Fruit fly (Drosophila melanogaster) whole organism, embryonic: ENCODE data around the gene CG34310.
A peak's percentile ranks its signal among the peaks of the same experiment; 100 is the strongest.

ENCODE experiments used
- Bdp1 ChIP-seq: fragments of 200-800 bp; sonication (Bioruptor generic); optimal IDR thresholded peaks from 3 replicates; lab custom pipeline; 2016; ENCODE audit warnings: missing biosample characterization, missing genetic modification characterization
- C15 ChIP-seq: fragments of 200-800 bp; sonication (Bioruptor generic); IDR thresholded peaks from 3 replicates; pipeline ENCODE4 v1.3.6; 2022; ENCODE audit warnings: missing biosample characterization, missing genetic modification characterization
- CG10209 ChIP-seq: fragments of 200-800 bp; sonication (Bioruptor generic); optimal IDR thresholded peaks from 3 replicates; lab custom pipeline; 2017; ENCODE audit warnings: missing biosample characterization, mild to moderate bottlenecking, missing genetic modification characterization, missing genetic modification reagents
- CG10979 ChIP-seq: fragments of 200-800 bp; sonication (Bioruptor generic); optimal IDR thresholded peaks from 2 replicates; lab custom pipeline; 2018; ENCODE audit warnings: missing biosample characterization, mild to moderate bottlenecking, missing genetic modification characterization, moderate library complexity
- CG11093 ChIP-seq: fragments of 200-800 bp; sonication (Bioruptor generic); IDR thresholded peaks from 3 replicates; pipeline ENCODE4 v1.3.6; 2022; ENCODE audit warnings: missing biosample characterization, missing genetic modification characterization
- CG13296 ChIP-seq: fragments of 200-800 bp; sonication (Bioruptor generic); optimal IDR thresholded peaks from 3 replicates; lab custom pipeline; 2018; ENCODE audit warnings: missing biosample characterization, mild to moderate bottlenecking, missing genetic modification characterization
- CG15269 ChIP-seq: fragments of 200-800 bp; sonication (Bioruptor generic); optimal IDR thresholded peaks from 2 replicates; lab custom pipeline; 2018; ENCODE audit warnings: missing biosample characterization, mild to moderate bottlenecking, missing genetic modification characterization, moderate library complexity
- CG1602 ChIP-seq: fragments of 200-800 bp; sonication (Bioruptor generic); optimal IDR thresholded peaks from 3 replicates; lab custom pipeline; 2016; ENCODE audit warnings: missing biosample characterization, missing genetic modification characterization
- CG1647 ChIP-seq: fragments of 200-800 bp; sonication (Bioruptor generic); optimal IDR thresholded peaks from 3 replicates; lab custom pipeline; 2016; ENCODE audit warnings: missing biosample characterization, missing genetic modification characterization
- CG16815 ChIP-seq: fragments of 200-800 bp; sonication (Bioruptor generic); optimal IDR thresholded peaks from 3 replicates; lab custom pipeline; 2017; ENCODE audit warnings: missing biosample characterization, mild to moderate bottlenecking, missing genetic modification characterization
- CG17385 ChIP-seq: fragments of 200-800 bp; sonication (Bioruptor generic); optimal IDR thresholded peaks from 3 replicates; lab custom pipeline; 2018; ENCODE audit warnings: missing biosample characterization, mild to moderate bottlenecking, missing genetic modification characterization
- CG4360 ChIP-seq: fragments of 200-800 bp; sonication (Bioruptor generic); IDR thresholded peaks from 2 replicates; pipeline ENCODE4 v1.3.6; 2022; ENCODE audit warnings: missing biosample characterization, missing genetic modification characterization
- CG4424 ChIP-seq: fragments of 200-800 bp; sonication (Bioruptor generic); optimal IDR thresholded peaks from 3 replicates; lab custom pipeline; 2016; ENCODE audit warnings: missing biosample characterization, missing genetic modification characterization
- CG5180 ChIP-seq: fragments of 200-800 bp; sonication (Bioruptor generic); optimal IDR thresholded peaks from 3 replicates; lab custom pipeline; 2017; ENCODE audit warnings: missing biosample characterization, missing genetic modification characterization, mild to moderate bottlenecking, moderate library complexity, missing genetic modification reagents
- CG6683 ChIP-seq: fragments of 200-800 bp; sonication (Bioruptor generic); optimal IDR thresholded peaks from 2 replicates; lab custom pipeline; 2017; ENCODE audit warnings: missing biosample characterization, mild to moderate bottlenecking, missing genetic modification characterization, missing genetic modification reagents
- CG8281 ChIP-seq: fragments of 200-800 bp; sonication (Bioruptor generic); optimal IDR thresholded peaks from 2 replicates; lab custom pipeline; 2018; ENCODE audit warnings: missing biosample characterization, mild to moderate bottlenecking, missing genetic modification characterization, moderate library complexity
- CG8359 ChIP-seq: fragments of 200-800 bp; sonication (Bioruptor generic); optimal IDR thresholded peaks from 2 replicates; lab custom pipeline; 2017; ENCODE audit warnings: missing biosample characterization, mild to moderate bottlenecking, missing genetic modification characterization, borderline replicate concordance
- D19A ChIP-seq: fragments of 200-800 bp; optimal IDR thresholded peaks from 3 replicates; lab custom pipeline; 2019; ENCODE audit warnings: missing biosample characterization, mild to moderate bottlenecking, missing genetic modification characterization, moderate library complexity
- Dll ChIP-seq: fragments of 200-800 bp; sonication (Bioruptor generic); IDR thresholded peaks from 4 replicates; pipeline ENCODE4 v1.3.6; 2022; ENCODE audit warnings: missing biosample characterization, missing genetic modification characterization; ENCODE audit not compliant: partially characterized antibody
- E2f1 ChIP-seq: fragments of 200-800 bp; sonication (Bioruptor generic); IDR thresholded peaks from 2 replicates; pipeline ENCODE4 v1.3.6; 2022; ENCODE audit warnings: missing biosample characterization, missing genetic modification characterization
- HLH3B ChIP-seq: fragments of 200-800 bp; sonication (Bioruptor generic); IDR thresholded peaks from 2 replicates; pipeline ENCODE4 v1.3.6; 2022; ENCODE audit warnings: missing biosample characterization, missing genetic modification characterization
- Nf-YA ChIP-seq: fragments of 200-800 bp; sonication (Bioruptor generic); IDR thresholded peaks from 2 replicates; pipeline ENCODE4 v1.3.6; 2022; ENCODE audit warnings: missing biosample characterization, missing genetic modification characterization
- NfI ChIP-seq: fragments of 200-800 bp; sonication (Bioruptor generic); optimal IDR thresholded peaks from 3 replicates; lab custom pipeline; 2018; ENCODE audit warnings: missing biosample characterization, mild to moderate bottlenecking, missing genetic modification characterization, moderate library complexity
- Scr ChIP-seq: fragments of 200-800 bp; sonication (Bioruptor generic); IDR thresholded peaks from 2 replicates; pipeline ENCODE4 v1.3.6; 2022; ENCODE audit warnings: missing biosample characterization, missing genetic modification characterization; ENCODE audit not compliant: partially characterized antibody
- Stat92E ChIP-seq, 3 experiments: fragments of >200 bp in 2 of 3; fragments of 200-800 bp in 1 of 3; sonication (Bioruptor generic) in 1 of 3; optimal IDR thresholded peaks; 2 replicates each; lab custom pipeline; 2017 to 2019; ENCODE audit warnings: missing biosample characterization in 3 of 3, missing genetic modification characterization in 3 of 3, mild to moderate bottlenecking in 1 of 3, moderate library complexity in 1 of 3
- Xrp1 ChIP-seq: fragments of 200-800 bp; sonication (Bioruptor generic); IDR thresholded peaks from 2 replicates; pipeline ENCODE4 v1.3.6; 2022; ENCODE audit warnings: missing biosample characterization, missing genetic modification characterization
- abd-A ChIP-seq: fragments of 200-800 bp; sonication (Bioruptor generic); optimal IDR thresholded peaks from 3 replicates; lab custom pipeline; 2019; ENCODE audit warnings: missing biosample characterization, mild to moderate bottlenecking, missing genetic modification characterization, moderate library complexity
- ara ChIP-seq: fragments of 200-800 bp; sonication (Bioruptor generic); IDR thresholded peaks from 2 replicates; pipeline ENCODE4 v1.3.6; 2022; ENCODE audit warnings: missing biosample characterization, missing genetic modification characterization
- bowl ChIP-seq: fragments of 200-800 bp; sonication (Bioruptor generic); IDR thresholded peaks from 2 replicates; pipeline ENCODE4 v1.3.6; 2022; ENCODE audit warnings: missing biosample characterization, missing genetic modification characterization
- chif ChIP-seq, 2 experiments: fragments of 200-800 bp; sonication (Bioruptor generic); optimal IDR thresholded peaks; 3 replicates each; lab custom pipeline; 2016; ENCODE audit warnings: missing biosample characterization in 2 of 2, missing genetic modification characterization in 2 of 2
- cwo ChIP-seq: fragments of 200-800 bp; sonication (Bioruptor generic); optimal IDR thresholded peaks from 3 replicates; lab custom pipeline; 2017; ENCODE audit warnings: missing biosample characterization, missing genetic modification characterization, mild to moderate bottlenecking, moderate library complexity, missing genetic modification reagents
- dimm ChIP-seq: fragments of 200-800 bp; sonication (Bioruptor generic); IDR thresholded peaks from 2 replicates; pipeline ENCODE4 v1.3.6; 2022; ENCODE audit warnings: missing biosample characterization, missing genetic modification characterization
- disco-r ChIP-seq: fragments of 200-800 bp; sonication (Bioruptor generic); optimal IDR thresholded peaks from 2 replicates; lab custom pipeline; 2016; ENCODE audit warnings: missing biosample characterization, missing genetic modification characterization
- exex ChIP-seq: fragments of 200-800 bp; sonication (Bioruptor generic); optimal IDR thresholded peaks from 4 replicates; lab custom pipeline; 2018; ENCODE audit warnings: missing biosample characterization, mild to moderate bottlenecking, missing genetic modification characterization, moderate library complexity
- gce ChIP-seq: fragments of 200-800 bp; sonication (Bioruptor generic); IDR thresholded peaks from 3 replicates; pipeline ENCODE4 v1.3.6; 2022; ENCODE audit warnings: missing biosample characterization, missing genetic modification characterization
- gt ChIP-seq: fragments of 200-800 bp; sonication (Bioruptor generic); IDR thresholded peaks from 2 replicates; pipeline ENCODE4 v1.3.6; 2022; ENCODE audit warnings: missing biosample characterization, missing genetic modification characterization
- h ChIP-seq: fragments of >200 bp; optimal IDR thresholded peaks from 2 replicates; lab custom pipeline; 2017
- ind ChIP-seq: fragments of 200-800 bp; sonication (Bioruptor generic); optimal IDR thresholded peaks from 3 replicates; lab custom pipeline; 2016; ENCODE audit warnings: missing biosample characterization, missing genetic modification characterization
- jing ChIP-seq: fragments of 200-800 bp; sonication (Bioruptor generic); optimal IDR thresholded peaks from 2 replicates; lab custom pipeline; 2018; ENCODE audit warnings: missing biosample characterization, mild to moderate bottlenecking, missing genetic modification characterization
- klu ChIP-seq: fragments of 200-800 bp; sonication (Bioruptor generic); IDR thresholded peaks from 2 replicates; pipeline ENCODE4 v1.3.6; 2022; ENCODE audit warnings: missing biosample characterization, missing genetic modification characterization
- mirr ChIP-seq: fragments of 200-800 bp; sonication (Bioruptor generic); optimal IDR thresholded peaks from 3 replicates; lab custom pipeline; 2018; ENCODE audit warnings: missing biosample characterization, mild to moderate bottlenecking, missing genetic modification characterization
- nau ChIP-seq: fragments of 200-800 bp; sonication (Bioruptor generic); optimal IDR thresholded peaks from 3 replicates; lab custom pipeline; 2017; ENCODE audit warnings: missing biosample characterization, mild to moderate bottlenecking, missing genetic modification characterization, missing genetic modification reagents
- pfk ChIP-seq: fragments of 200-800 bp; sonication (Bioruptor generic); optimal IDR thresholded peaks from 2 replicates; lab custom pipeline; 2018; ENCODE audit warnings: missing biosample characterization, mild to moderate bottlenecking, missing genetic modification characterization, moderate library complexity
- pnt ChIP-seq: fragments of 200-800 bp; sonication (Bioruptor generic); optimal IDR thresholded peaks from 3 replicates; lab custom pipeline; 2016; ENCODE audit warnings: missing biosample characterization, missing genetic modification characterization
- sna ChIP-seq: fragments of 200-800 bp; sonication (Bioruptor generic); IDR thresholded peaks from 2 replicates; pipeline ENCODE4 v1.3.6; 2022; ENCODE audit warnings: missing biosample characterization, missing genetic modification characterization; ENCODE audit not compliant: partially characterized antibody
- tll ChIP-seq, 2 experiments: fragments of 200-800 bp in 1 of 2; fragments of >200 bp in 1 of 2; sonication (Bioruptor generic) in 1 of 2; optimal IDR thresholded peaks; 2 replicates each; lab custom pipeline; 2017 to 2019; ENCODE audit warnings: missing biosample characterization in 2 of 2, missing genetic modification characterization in 2 of 2, mild to moderate bottlenecking in 1 of 2, moderate library complexity in 1 of 2
- tna ChIP-seq: fragments of 200-800 bp; sonication (Bioruptor generic); IDR thresholded peaks from 2 replicates; pipeline ENCODE4 v1.3.6; 2022; ENCODE audit warnings: missing biosample characterization, missing genetic modification characterization; ENCODE audit not compliant: partially characterized antibody
- yki ChIP-seq: fragments of >200 bp; optimal IDR thresholded peaks from 3 replicates; lab custom pipeline; 2018
- zf30C ChIP-seq: fragments of 200-800 bp; sonication (Bioruptor generic); optimal IDR thresholded peaks from 3 replicates; lab custom pipeline; 2018; ENCODE audit warnings: missing biosample characterization, mild to moderate bottlenecking, missing genetic modification characterization

Gene CG34310

DNA sequence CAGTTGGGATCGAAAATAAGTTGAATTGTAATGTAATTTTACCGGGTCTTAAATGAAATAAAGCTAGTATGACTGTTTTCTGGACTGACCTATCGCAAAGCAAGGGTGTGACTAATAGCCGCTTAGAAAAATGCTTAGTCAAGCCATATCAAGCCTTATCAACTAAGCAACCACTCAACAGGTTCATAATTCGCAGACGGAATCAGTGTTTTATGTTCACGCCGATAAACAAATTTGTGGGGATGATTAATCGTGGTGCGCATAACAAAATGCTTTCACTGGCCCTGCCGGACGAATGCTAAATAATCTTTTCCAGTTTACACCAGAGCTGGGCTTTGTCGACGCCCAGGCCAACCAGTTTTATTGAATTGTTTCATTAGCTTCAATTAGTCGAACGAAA lies 19.4 kb downstream of the CG34310 start (continued):
- TF ChIP-seq CG5180 (GFP tag; lab: Kevin White, UChicago) (no peak), mirr (GFP tag; lab: Kevin White, UChicago) (peak; percentile 71), CG6683 (GFP tag; lab: Kevin White, UChicago) (no peak), jing (GFP tag; lab: Kevin White, UChicago) (no peak), exex (peak; percentile 87), CG8281 (no peak), pnt (no peak), yki (lab: Kevin White, UChicago) (no peak), ara (GFP tag; lab: Robert Waterston, UW) (no peak), Scr (GFP tag; lab: Robert Waterston, UW) (no peak), CG10209 (GFP tag; lab: Kevin White, UChicago) (no peak), CG8359 (no peak), tll (GFP tag; optimal IDR thresholded peaks at IDR 0.05; lab: Kevin White, UChicago) (no peak), ind (GFP tag; lab: Kevin White, UChicago) (no peak), nau (no peak), CG4424 (no peak), cwo (GFP tag; lab: Kevin White, UChicago) (no peak), Dll (GFP tag; lab: Robert Waterston, UW) (no peak), CG13296 (GFP tag; lab: Kevin White, UChicago) (peak; percentile 18), klu (GFP tag; lab: Robert Waterston, UW) (no peak), CG10979 (tag; lab: Kevin White, UChicago) (no peak), dimm (GFP tag; lab: Robert Waterston, UW) (no peak), Nf-YA (no peak), C15 (GFP tag; lab: Robert Waterston, UW) (no peak), abd-A (no peak), gce (GFP tag; lab: Robert Waterston, UW) (no peak)
- TF ChIP-seq, all 482 proteins: peak for 10

DNA sequence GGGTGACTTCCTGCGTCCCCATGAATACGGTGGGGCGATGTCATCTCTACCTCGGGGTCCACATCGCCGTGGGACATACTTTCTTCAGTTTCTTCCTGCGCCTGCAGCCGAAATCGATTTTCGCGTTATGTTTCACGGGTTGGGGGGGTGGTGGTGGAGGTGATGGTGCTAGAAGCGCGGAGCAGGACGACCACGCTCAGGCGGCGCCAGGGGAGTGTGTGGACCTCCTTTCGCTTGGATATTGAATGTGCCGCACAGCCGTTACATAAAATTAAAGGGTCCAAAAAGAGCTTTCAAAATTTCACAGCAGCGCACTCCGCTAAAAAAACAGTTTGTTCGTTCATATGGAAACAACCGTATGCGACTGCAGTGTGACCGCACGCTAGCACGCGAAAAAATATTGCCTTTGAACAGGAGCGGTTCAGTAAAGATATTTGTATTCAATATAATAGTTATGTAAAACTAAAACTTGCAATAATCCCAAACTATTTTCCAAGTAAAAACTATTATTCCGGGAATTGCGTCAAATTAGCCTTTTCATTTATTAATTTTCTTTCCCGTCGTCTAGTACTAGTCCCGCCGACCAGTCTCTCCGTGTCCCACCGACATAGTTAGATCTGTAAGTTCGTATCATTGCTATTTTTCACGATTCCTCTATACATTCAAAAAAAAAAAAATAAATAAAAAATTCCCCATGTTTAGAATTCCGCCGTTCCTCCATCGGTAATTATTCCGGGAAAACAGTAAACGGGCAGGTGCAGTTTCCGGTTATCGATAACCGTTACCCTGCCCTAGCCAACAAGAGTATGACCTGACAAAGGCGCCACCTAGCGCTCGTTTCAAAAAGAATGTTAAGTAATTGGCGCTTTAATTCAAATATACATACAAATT lies 20.8 kb downstream of the CG34310 start, which contains the start of gene Nhe3:
Gene Nhe3, minus strand, starts transcription at position 373 of the 891 bp plus-strand sequence.
- TF ChIP-seq gt (GFP tag; lab: Robert Waterston, UW) (peak; percentile 42; the same call in 1 of the 2 replicates), pfk (peak; percentile 83), CG4360 (no peak), Bdp1 (GFP tag; lab: Kevin White, UChicago) (peak; percentile 74), E2f1 (GFP tag; lab: Robert Waterston, UW) (peak; percentile 71), disco-r (peak; percentile 63), chif (GFP tag; optimal IDR thresholded peaks at IDR 0.05; lab: Kevin White, UChicago) (peak; percentile 36 to 85), Xrp1 (peak; percentile 82), CG16815 (GFP tag; lab: Kevin White, UChicago) (peak; percentile 74), CG11093 (GFP tag; lab: Robert Waterston, UW) (peak; percentile 83; the same call in 2 of the 3 replicates), CG1647 (peak; percentile 70), HLH3B (GFP tag; lab: Robert Waterston, UW) (peak; percentile 78), D19A (tag; lab: Kevin White, UChicago) (no peak), NfI (GFP tag; lab: Kevin White, UChicago) (peak; percentile 75), sna (GFP tag; lab: Robert Waterston, UW) (no peak; the same call in 1 of the 2 replicates), h (lab: Kevin White, UChicago) (no peak), CG15269 (no peak), zf30C (no peak), CG17385 (peak; percentile 71), tna (GFP tag; lab: Robert Waterston, UW) (no peak), CG1602 (peak; percentile 82), bowl (peak; percentile 35; the same call in 1 of the 2 replicates), Stat92E (GFP tag; optimal IDR thresholded peaks at IDR 0.05; lab: Kevin White, UChicago) (peak in 1 of 3 experiments; percentile 84)
